Worm (Caenorhabditis elegans): ENCODE measurements around the gene dyf-19.

dyf-19 gene

ce11 chrV:19643015-19643414 is 18.2 kb downstream of the dyf-19 start (continued):
- peak; percentile 94 for TF ChIP-seq K09A11.1 (tag; optimal IDR thresholded peaks at IDR 0.05; ENCODE audit: insufficient read depth)
- TF ChIP-seq rnt-1 (tag; optimal IDR thresholded peaks at IDR 0.05): peak; percentile 98
- TF ChIP-seq tbx-2 (tag; optimal IDR thresholded peaks at IDR 0.05): peak; percentile 99
- TF ChIP-seq fkh-6 (tag; optimal IDR thresholded peaks at IDR 0.05): peak; percentile 96
- TF ChIP-seq odd-2 (tag; optimal IDR thresholded peaks at IDR 0.05): peak; percentile 86
- peak; percentile 98 for TF ChIP-seq T23F11.4 (GFP tag; optimal IDR thresholded peaks at IDR 0.05)
- peak; percentile 98 for TF ChIP-seq ceh-34 (tag; optimal IDR thresholded peaks at IDR 0.05)
- TF ChIP-seq madf-2 (tag; optimal IDR thresholded peaks at IDR 0.05): peak; percentile 97
- no peak for TF ChIP-seq elt-4 (tag; optimal IDR thresholded peaks at IDR 0.05)
- no peak for TF ChIP-seq nhr-11 (tag; optimal IDR thresholded peaks at IDR 0.05)
- TF ChIP-seq tbx-7 (tag; optimal IDR thresholded peaks at IDR 0.05): peak; percentile 83
- peak; percentile 97 for TF ChIP-seq dve-1 (tag; optimal IDR thresholded peaks at IDR 0.05)
- peak; percentile 96 for TF ChIP-seq pqm-1 (tag; optimal IDR thresholded peaks at IDR 0.05)
- TF ChIP-seq lim-6 (tag; optimal IDR thresholded peaks at IDR 0.05): peak; percentile 93
- TF ChIP-seq pat-9 (tag; optimal IDR thresholded peaks at IDR 0.05): peak; percentile 99
- TF ChIP-seq npax-4 (tag; optimal IDR thresholded peaks at IDR 0.05): peak; percentile 96
- TF ChIP-seq ceh-6 (GFP tag; optimal IDR thresholded peaks at IDR 0.05): peak; percentile 98
- peak; percentile 94 for TF ChIP-seq ceh-9 (tag; optimal IDR thresholded peaks at IDR 0.05)
- no peak for TF ChIP-seq pax-1 (tag; optimal IDR thresholded peaks at IDR 0.05)
- TF ChIP-seq ref-2 (tag; optimal IDR thresholded peaks at IDR 0.05): peak; percentile 98
- TF ChIP-seq unc-42 (tag; optimal IDR thresholded peaks at IDR 0.05): peak; percentile 89
- TF ChIP-seq che-1 (tag; optimal IDR thresholded peaks at IDR 0.05): peak; percentile 97
- peak; percentile 98 for TF ChIP-seq nhr-232 (tag; optimal IDR thresholded peaks at IDR 0.05)
- peak; percentile 95 for TF ChIP-seq dmd-4 (tag; optimal IDR thresholded peaks at IDR 0.05; ENCODE audit: borderline replicate concordance)
- TF ChIP-seq unc-55 (GFP tag; optimal IDR thresholded peaks at IDR 0.05): peak; percentile 67
- TF ChIP-seq hlh-30 (tag; optimal IDR thresholded peaks at IDR 0.05; ENCODE audit: insufficient read depth): peak; percentile 72
- TF ChIP-seq ceh-19 (GFP tag; optimal IDR thresholded peaks at IDR 0.05): peak; percentile 98

DNA sequence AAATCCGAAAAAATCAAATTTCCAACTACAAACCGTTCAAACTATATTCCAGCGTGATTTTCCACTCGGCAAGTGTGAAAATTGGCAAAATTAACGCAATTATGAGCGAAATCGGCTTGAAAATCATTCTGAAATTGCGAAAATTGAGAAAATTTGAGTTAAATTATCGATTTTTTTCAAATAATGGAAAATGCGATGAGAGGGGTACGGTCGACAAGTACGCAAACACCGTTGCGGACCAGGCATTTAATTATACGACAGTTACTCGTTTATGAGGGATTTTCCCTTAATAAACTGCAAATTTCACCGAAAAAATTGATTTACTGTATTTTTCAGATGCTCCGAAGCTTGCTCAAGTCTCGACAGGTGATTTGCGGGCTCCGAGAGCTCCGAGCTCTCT is 19.1 kb downstream of the dyf-19 start, which contains the start of the genes Y43F8C.7 and mrps-28:
TSS of gene Y43F8C.7 (minus strand) at position 128 of the 400 bp plus-strand sequence.
TSS of gene mrps-28 (plus strand) at position 337 of the 400 bp plus-strand sequence.
- no peak for TF ChIP-seq npax-4 (tag; optimal IDR thresholded peaks at IDR 0.05)
- no peak for TF ChIP-seq nhr-232 (tag; optimal IDR thresholded peaks at IDR 0.05)
- peak; percentile 40 for TF ChIP-seq unc-42 (tag; optimal IDR thresholded peaks at IDR 0.05)
- no peak for TF ChIP-seq ceh-2 (tag; optimal IDR thresholded peaks at IDR 0.05)
- TF ChIP-seq nfya-1 (tag; optimal IDR thresholded peaks at IDR 0.05): peak; percentile 56
- TF ChIP-seq ceh-18 (tag; optimal IDR thresholded peaks at IDR 0.05): no peak
- peak; percentile 90 for TF ChIP-seq ceh-48 (tag; optimal IDR thresholded peaks at IDR 0.05)
- TF ChIP-seq ref-2 (tag; optimal IDR thresholded peaks at IDR 0.05): no peak
- TF ChIP-seq tbx-7 (tag; optimal IDR thresholded peaks at IDR 0.05): no peak
- peak; percentile 20 for TF ChIP-seq pax-1 (tag; optimal IDR thresholded peaks at IDR 0.05)
- TF ChIP-seq ceh-9 (tag; optimal IDR thresholded peaks at IDR 0.05): no peak
- no peak for TF ChIP-seq ets-4 (tag; optimal IDR thresholded peaks at IDR 0.05)
- TF ChIP-seq ceh-34 (tag; optimal IDR thresholded peaks at IDR 0.05): no peak
- no peak for TF ChIP-seq pag-3 (tag; optimal IDR thresholded peaks at IDR 0.05; ENCODE audit: borderline replicate concordance)
- no peak for TF ChIP-seq ceh-31 (tag; optimal IDR thresholded peaks at IDR 0.05)
- TF ChIP-seq odd-2 (tag; optimal IDR thresholded peaks at IDR 0.05): no peak
- no peak for TF ChIP-seq lin-11 (tag; optimal IDR thresholded peaks at IDR 0.05)
- no peak for TF ChIP-seq fkh-6 (tag; optimal IDR thresholded peaks at IDR 0.05)
- no peak for TF ChIP-seq K09A11.1 (tag; optimal IDR thresholded peaks at IDR 0.05; ENCODE audit: insufficient read depth)
- no peak for TF ChIP-seq ceh-24 (tag; optimal IDR thresholded peaks at IDR 0.05)

DNA sequence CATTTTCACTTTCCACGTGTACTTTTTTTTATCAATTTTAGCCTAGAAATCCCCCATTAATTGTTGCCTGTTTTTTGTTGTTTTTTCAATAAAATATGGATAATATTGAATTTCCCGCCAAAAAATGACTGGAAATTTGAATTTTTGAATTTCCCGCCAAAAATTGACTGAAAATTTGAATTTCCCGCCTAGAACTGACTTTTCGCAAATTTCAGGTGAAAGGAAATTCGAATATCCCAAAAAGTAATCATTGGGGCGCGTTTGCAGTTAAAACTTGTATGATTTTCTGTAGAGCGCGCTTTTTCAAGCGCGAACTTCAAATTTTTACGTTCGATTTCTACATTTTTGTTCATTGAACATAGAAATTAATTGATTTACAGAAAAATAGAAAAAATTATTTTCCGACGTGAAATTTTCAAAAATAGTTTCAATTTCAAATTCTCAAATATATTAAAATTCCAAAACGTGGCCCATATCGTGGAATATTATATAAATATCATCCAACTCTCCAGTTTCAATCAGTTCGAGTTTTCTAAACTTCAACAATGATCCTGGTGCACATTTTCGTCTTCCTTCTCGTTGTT is 20.8 kb downstream of the dyf-19 start, which contains the start of gene Y43F8C.9:
TSS of gene Y43F8C.9 (plus strand) at position 534 of the 584 bp plus-strand sequence.
- TF ChIP-seq rnt-1 (tag; optimal IDR thresholded peaks at IDR 0.05) (no peak), sdc-2 (tag; optimal IDR thresholded peaks at IDR 0.05) (no peak), madf-2 (tag; optimal IDR thresholded peaks at IDR 0.05) (no peak), che-1 (tag; optimal IDR thresholded peaks at IDR 0.05) (no peak), tbx-7 (tag; optimal IDR thresholded peaks at IDR 0.05) (no peak), K02D7.2 (tag; optimal IDR thresholded peaks at IDR 0.05) (no peak), elt-2 (tag; optimal IDR thresholded peaks at IDR 0.05) (no peak), nhr-232 (tag; optimal IDR thresholded peaks at IDR 0.05) (no peak), fkh-6 (tag; optimal IDR thresholded peaks at IDR 0.05) (no peak), Y22D7AL.16 (tag; optimal IDR thresholded peaks at IDR 0.05) (no peak)

Data from whole organism, late embryonic.